Fruit fly (Drosophila melanogaster): ENCODE measurements around the gene nub.
A peak's percentile ranks its signal among the peaks of the same experiment; 100 is the strongest.

nub gene

dm6 chr2L:12542018-12542417, 45.4 kb upstream of the nub start (continued):
- TF ChIP-seq trh (GFP tag; optimal IDR thresholded peaks at IDR 0.05) (no peak), CG17328 (GFP tag; IDR thresholded peaks at IDR 0.05) (no peak), CG17568 (GFP tag; optimal IDR thresholded peaks at IDR 0.05) (no peak), disco-r (GFP tag; optimal IDR thresholded peaks at IDR 0.05) (no peak), CG12104 (GFP tag; optimal IDR thresholded peaks at IDR 0.05) (peak; percentile 15), HLH54F (GFP tag; optimal IDR thresholded peaks at IDR 0.05) (no peak), Pdp1 (GFP tag; optimal IDR thresholded peaks at IDR 0.05) (peak; percentile 3 to 60), Nf-YB (GFP tag; optimal IDR thresholded peaks at IDR 0.05) (no peak), CG9876 (GFP tag; optimal IDR thresholded peaks at IDR 0.05) (no peak), CG11696 (GFP tag; IDR thresholded peaks at IDR 0.05) (0 out of 2 replicates have a peak, but pooled peaks have one; percentile 26), Dll (GFP tag; IDR thresholded peaks at IDR 0.05; ENCODE audit: partially characterized antibody) (no peak), E2f1 (GFP tag; IDR thresholded peaks at IDR 0.05) (no peak), CG9437 (GFP tag; optimal IDR thresholded peaks at IDR 0.05) (no peak), CG11504 (tag; optimal IDR thresholded peaks at IDR 0.05) (peak; percentile 25), Myb (GFP tag; optimal IDR thresholded peaks at IDR 0.05) (no peak), lmd (GFP tag; IDR thresholded peaks at IDR 0.05) (peak; percentile 66; the same call in 1 of the 2 replicates), H2.0 (GFP tag; IDR thresholded peaks at IDR 0.05) (no peak), CG5180 (GFP tag; optimal IDR thresholded peaks at IDR 0.05) (no peak), CG34376 (GFP tag; optimal IDR thresholded peaks at IDR 0.05) (peak; percentile 24), Atf-2 (GFP tag; optimal IDR thresholded peaks at IDR 0.05) (no peak), pros (GFP tag; optimal IDR thresholded peaks at IDR 0.05) (no peak), prd (optimal IDR thresholded peaks at IDR 0.05) (no peak), prd (GFP tag; IDR thresholded peaks at IDR 0.05) (no peak), ftz-f1 (GFP tag; optimal IDR thresholded peaks at IDR 0.05) (no peak), sd (tag; optimal IDR thresholded peaks at IDR 0.05) (peak; percentile 42), CG1647 (GFP tag; optimal IDR thresholded peaks at IDR 0.05) (no peak), CG12659 (GFP tag; optimal IDR thresholded peaks at IDR 0.05) (peak; percentile 63), CG15696 (tag; optimal IDR thresholded peaks at IDR 0.05) (peak; percentile 8), stc (GFP tag; IDR thresholded peaks at IDR 0.05) (no peak), bigmax (GFP tag; optimal IDR thresholded peaks at IDR 0.05) (no peak), Awh (GFP tag; IDR thresholded peaks at IDR 0.05) (no peak), CG3726 (GFP tag; IDR thresholded peaks at IDR 0.05) (no peak), chinmo (GFP tag; IDR thresholded peaks at IDR 0.05; ENCODE audit: partially characterized antibody) (no peak), kah (GFP tag; optimal IDR thresholded peaks at IDR 0.05) (no peak), fd102C (GFP tag; optimal IDR thresholded peaks at IDR 0.05) (no peak), CG1024 (GFP tag; IDR thresholded peaks at IDR 0.05) (no peak), CG10366 (GFP tag; IDR thresholded peaks at IDR 0.05) (no peak), CG15011 (GFP tag; optimal IDR thresholded peaks at IDR 0.05) (peak; percentile 29), oc (tag; optimal IDR thresholded peaks at IDR 0.05) (no peak), Atf3 (GFP tag; optimal IDR thresholded peaks at IDR 0.05) (no peak), Dip3 (GFP tag; optimal IDR thresholded peaks at IDR 0.05) (peak; percentile 33), peb (GFP tag; IDR thresholded peaks at IDR 0.05) (no peak), gcm2 (GFP tag; optimal IDR thresholded peaks at IDR 0.05) (no peak), nerfin-1 (tag; optimal IDR thresholded peaks at IDR 0.05) (no peak), danr (GFP tag; IDR thresholded peaks at IDR 0.05) (no peak), dpn (GFP tag; optimal IDR thresholded peaks at IDR 0.05) (peak; percentile 11 to 32), CG10565 (GFP tag; optimal IDR thresholded peaks at IDR 0.05) (no peak), Dfd (GFP tag; optimal IDR thresholded peaks at IDR 0.05) (no peak), CG10654 (GFP tag; optimal IDR thresholded peaks at IDR 0.05) (no peak), esg (GFP tag; conservative IDR thresholded peaks at IDR 0.05) (no peak), CG2120 (GFP tag; optimal IDR thresholded peaks at IDR 0.05) (peak; percentile 86), Dip2 (GFP tag; IDR thresholded peaks at IDR 0.05) (no peak)
